Worm (Caenorhabditis elegans) whole organism, dauer: ENCODE results near the gene cyp-25A3.

Source experiments
- unc-62 ChIP-seq: sonication (generic microtip); optimal IDR thresholded peaks from 2 replicates; lab custom pipeline; 2017; ENCODE audit warnings: missing biosample characterization, missing genetic modification reagents, missing genetic modification characterization

The cyp-25A3 gene

ce11 chrIII:3839635-3840034, at the start of gene cyp-25A3:
cyp-25A3 (minus strand) TSS chrIII:3839735.
- no peak for TF ChIP-seq unc-62 (GFP tag; lab: Kevin White, UChicago)

ce11 chrIII:3887586-3887985, 48.1 kb upstream of the cyp-25A3 start:
- TF ChIP-seq unc-62 (GFP tag; lab: Kevin White, UChicago), result no peak

- no peak for TF ChIP-seq unc-62 (GFP tag; lab: Kevin White, UChicago)
Observed at ce11 chrIII:3883146-3883545, 43.6 kb upstream of the cyp-25A3 start.

ce11 chrIII:3878986-3879756, 39.6 kb upstream of the cyp-25A3 start:
- TF ChIP-seq unc-62 (GFP tag; lab: Kevin White, UChicago), result no peak

ce11 chrIII:3876197-3876897, 36.8 kb upstream of the cyp-25A3 start:
- no peak for TF ChIP-seq unc-62 (GFP tag; lab: Kevin White, UChicago)

- no peak for TF ChIP-seq unc-62 (GFP tag; lab: Kevin White, UChicago)
Observed at ce11 chrIII:3875608-3876007, 36.1 kb upstream of the cyp-25A3 start.

- no peak for TF ChIP-seq unc-62 (GFP tag; lab: Kevin White, UChicago)
Observed at ce11 chrIII:3874895-3875294, 35.4 kb upstream of the cyp-25A3 start.

- no peak for TF ChIP-seq unc-62 (GFP tag; lab: Kevin White, UChicago)
Observed at ce11 chrIII:3874492-3874891, 35.0 kb upstream of the cyp-25A3 start.

ce11 chrIII:3873424-3873823, 33.9 kb upstream of the cyp-25A3 start:
- TF ChIP-seq unc-62 (GFP tag; lab: Kevin White, UChicago), result no peak

- TF ChIP-seq unc-62 (GFP tag; lab: Kevin White, UChicago), result no peak
Observed at ce11 chrIII:3872978-3873377, 33.4 kb upstream of the cyp-25A3 start.

ce11 chrIII:3871763-3872486, 32.4 kb upstream of the cyp-25A3 start:
- TF ChIP-seq unc-62 (GFP tag; lab: Kevin White, UChicago), result no peak

- TF ChIP-seq unc-62 (GFP tag; lab: Kevin White, UChicago), result no peak
Observed at ce11 chrIII:3869292-3869781, 29.8 kb upstream of the cyp-25A3 start.

ce11 chrIII:3867937-3868929, 28.7 kb upstream of the cyp-25A3 start:
- no peak for TF ChIP-seq unc-62 (GFP tag; lab: Kevin White, UChicago)

ce11 chrIII:3867378-3867904, 27.9 kb upstream of the cyp-25A3 start, which contains the start of gene rpl-3:
rpl-3 (plus strand) TSS chrIII:3867854.
- TF ChIP-seq unc-62 (GFP tag; lab: Kevin White, UChicago), result peak; percentile 79
